Fruit fly (Drosophila melanogaster) S2 (cell line): ENCODE data around the gene ND-15.

Source experiments
- CG8478 ChIP-seq: fragments of >200 bp; optimal IDR thresholded peaks from 2 replicates; lab custom pipeline; 2018
- CTCF ChIP-seq, 2 experiments: fragments of >200 bp; optimal IDR thresholded peaks; 2 replicates each; lab custom pipeline; 2018

Gene ND-15

dm6 chr2L:181020-181419 lies 66.5 kb downstream of the ND-15 start:
- TF ChIP-seq CG8478 (lab: Kevin White, UChicago) (no peak), CTCF (optimal IDR thresholded peaks at IDR 0.05; lab: Kevin White, UChicago) (no peak)

- TF ChIP-seq CTCF (optimal IDR thresholded peaks at IDR 0.05; lab: Kevin White, UChicago), result peak in 1 of 2 experiments; percentile 9
- TF ChIP-seq CG8478 (lab: Kevin White, UChicago), result no peak
Measured at dm6 chr2L:182360-183144, 68.0 kb downstream of the ND-15 start.

- TF ChIP-seq CG8478 (lab: Kevin White, UChicago), result no peak
- TF ChIP-seq CTCF (optimal IDR thresholded peaks at IDR 0.05; lab: Kevin White, UChicago), result no peak
Measured at dm6 chr2L:195668-196067, 81.1 kb downstream of the ND-15 start.

DNA sequence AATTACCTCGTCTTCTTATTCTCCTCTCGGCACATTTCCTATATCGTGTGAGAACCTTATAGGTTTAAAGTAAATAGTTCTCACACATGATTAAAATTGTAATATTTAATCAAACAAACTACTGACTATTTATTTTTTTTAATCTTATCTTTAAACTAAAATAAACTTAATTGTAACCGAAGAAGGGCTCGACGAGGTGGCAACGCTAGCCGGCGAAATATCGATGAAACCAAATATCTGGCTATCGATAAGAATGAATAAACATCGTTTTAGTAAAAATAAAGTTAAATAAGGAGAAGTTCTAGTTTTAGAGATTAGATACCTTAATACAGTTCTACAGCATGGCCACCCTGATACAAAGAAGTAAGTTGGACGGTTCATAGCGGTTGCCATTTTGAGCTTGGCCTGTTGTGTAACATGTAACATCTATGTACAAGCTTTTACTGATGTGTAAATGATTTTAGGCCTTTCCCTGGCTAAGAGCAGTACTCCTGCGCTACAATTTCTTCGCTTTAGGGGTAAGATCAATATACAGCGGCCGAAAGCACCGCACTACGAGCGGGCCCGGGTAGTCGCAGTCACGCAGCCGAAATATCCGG lies 89.1 kb downstream of the ND-15 start, which contains the start of gene mRpL10:
TSS of gene mRpL10 (plus strand) at position 251 of the 599 bp plus-strand sequence.
- peak in 1 of 2 experiments; percentile 25 for TF ChIP-seq CTCF (optimal IDR thresholded peaks at IDR 0.05; lab: Kevin White, UChicago)
- TF ChIP-seq CG8478 (lab: Kevin White, UChicago), result no peak

- no peak for TF ChIP-seq CG8478 (lab: Kevin White, UChicago)
Measured at dm6 chr2L:204557-204956, 90.0 kb downstream of the ND-15 start.
